Worm (Caenorhabditis elegans) whole organism, midembryonic: ENCODE data around the gene sdz-9.

ENCODE experiments used
- cog-1 ChIP-seq: sonication (generic microtip); optimal IDR thresholded peaks from 2 replicates; lab custom pipeline; 2016; ENCODE audit warnings: missing genetic modification characterization, missing compliant biosample characterization
- flt-1 ChIP-seq: fragments of 200-800 bp; sonication (Bioruptor generic); IDR thresholded peaks from 2 replicates; pipeline ENCODE4 v1.3.6; 2022; ENCODE audit warnings: missing genetic modification characterization, missing compliant biosample characterization
- klf-2 ChIP-seq: fragments of 200-800 bp; sonication (Bioruptor generic); conservative IDR thresholded peaks from 2 replicates; pipeline ENCODE4 v1.3.6; 2022; ENCODE audit warnings: missing genetic modification reagents, missing genetic modification characterization, missing compliant biosample characterization
- med-1 ChIP-seq: sonication (generic microtip); optimal IDR thresholded peaks from 2 replicates; lab custom pipeline; 2017; ENCODE audit warnings: missing genetic modification characterization, mild to moderate bottlenecking, missing compliant biosample characterization, antibody characterized with exemption, missing genetic modification reagents; ENCODE audit not compliant: insufficient read depth
- ztf-23 ChIP-seq: fragments of 200-800 bp; sonication (Bioruptor generic); IDR thresholded peaks from 2 replicates; pipeline ENCODE4 v1.3.6; 2022; ENCODE audit warnings: missing genetic modification reagents, missing genetic modification characterization, missing compliant biosample characterization
- ztf-29 ChIP-seq: fragments of 200-800 bp; sonication (Bioruptor generic); IDR thresholded peaks from 2 replicates; pipeline ENCODE4 v1.3.6; 2022; ENCODE audit warnings: missing genetic modification reagents, missing genetic modification characterization, missing compliant biosample characterization

- TF ChIP-seq ztf-23 (GFP tag; lab: Robert Waterston, UW) (no peak), flt-1 (GFP tag; lab: Robert Waterston, UW) (no peak), med-1 (GFP tag; lab: Kevin White, UChicago) (no peak), klf-2 (GFP tag; lab: Robert Waterston, UW) (no peak), cog-1 (no peak), ztf-29 (GFP tag; lab: Robert Waterston, UW) (no peak)
These were observed 36.5 kb downstream of the sdz-9 start for ce11 chrII:2736938-2737337.
